Fruit fly (Drosophila melanogaster) whole organism, pupa: ENCODE data around the gene primo-1.

Experiments used
- CG10348 ChIP-seq: fragments of 200-800 bp; sonication (Bioruptor generic); IDR thresholded peaks from 2 replicates; pipeline ENCODE4 v1.3.6; 2022; ENCODE audit warnings: missing biosample characterization, missing genetic modification characterization
- CG12605 ChIP-seq: fragments of 200-800 bp; sonication (Bioruptor generic); IDR thresholded peaks from 2 replicates; pipeline ENCODE4 v1.3.6; 2022; ENCODE audit warnings: missing biosample characterization, missing genetic modification characterization
- CG13204 ChIP-seq: fragments of 200-800 bp; sonication (Bioruptor generic); optimal IDR thresholded peaks from 2 replicates; lab custom pipeline; 2018; ENCODE audit warnings: missing biosample characterization, mild to moderate bottlenecking, missing genetic modification characterization, moderate library complexity
- CG14655 ChIP-seq: fragments of 200-800 bp; sonication (Bioruptor generic); optimal IDR thresholded peaks from 3 replicates; lab custom pipeline; 2017; ENCODE audit warnings: mild to moderate bottlenecking, missing biosample characterization, missing genetic modification reagents, missing genetic modification characterization
- CG15710 ChIP-seq: fragments of 200-800 bp; sonication (Bioruptor generic); optimal IDR thresholded peaks from 2 replicates; lab custom pipeline; 2018; ENCODE audit warnings: missing biosample characterization, mild to moderate bottlenecking, missing genetic modification characterization, moderate library complexity
- CG17806 ChIP-seq: fragments of 200-800 bp; sonication (Bioruptor generic); optimal IDR thresholded peaks from 2 replicates; lab custom pipeline; 2018; ENCODE audit warnings: missing biosample characterization, mild to moderate bottlenecking, missing genetic modification characterization, moderate library complexity
- CG32121 ChIP-seq: fragments of 200-800 bp; sonication (Bioruptor generic); IDR thresholded peaks from 2 replicates; pipeline ENCODE4 v1.3.6; 2022; ENCODE audit warnings: missing biosample characterization, missing genetic modification characterization
- CG34367 ChIP-seq: fragments of 200-800 bp; sonication (Bioruptor generic); optimal IDR thresholded peaks from 2 replicates; lab custom pipeline; 2018; ENCODE audit warnings: missing biosample characterization, mild to moderate bottlenecking, missing genetic modification characterization
- CG4496 ChIP-seq: fragments of 200-800 bp; sonication (Bioruptor generic); IDR thresholded peaks from 3 replicates; pipeline ENCODE4 v1.3.6; 2022; ENCODE audit warnings: missing biosample characterization, missing genetic modification characterization
- CG8159 ChIP-seq: fragments of 200-800 bp; sonication (Bioruptor generic); optimal IDR thresholded peaks from 3 replicates; lab custom pipeline; 2018; ENCODE audit warnings: missing biosample characterization, mild to moderate bottlenecking, missing genetic modification characterization, moderate library complexity
- CG8301 ChIP-seq: fragments of 200-800 bp; sonication (Bioruptor generic); optimal IDR thresholded peaks from 2 replicates; lab custom pipeline; 2018; ENCODE audit warnings: missing biosample characterization, mild to moderate bottlenecking, missing genetic modification characterization
- CG9948 ChIP-seq: fragments of 200-800 bp; sonication (Bioruptor generic); optimal IDR thresholded peaks from 2 replicates; lab custom pipeline; 2018; ENCODE audit warnings: missing biosample characterization, mild to moderate bottlenecking, missing genetic modification characterization, moderate library complexity
- D1 ChIP-seq: fragments of 200-800 bp; sonication (Bioruptor generic); optimal IDR thresholded peaks from 2 replicates; lab custom pipeline; 2018; ENCODE audit warnings: missing biosample characterization, mild to moderate bottlenecking, missing genetic modification characterization, moderate library complexity
- EcR ChIP-seq: fragments of 200-800 bp; sonication (Bioruptor generic); optimal IDR thresholded peaks from 3 replicates; lab custom pipeline; 2019; ENCODE audit warnings: missing biosample characterization, missing genetic modification characterization, mild to moderate bottlenecking, moderate library complexity, missing genetic modification reagents
- Ets98B ChIP-seq: fragments of 200-800 bp; sonication (Bioruptor generic); IDR thresholded peaks from 2 replicates; pipeline ENCODE4 v1.3.6; 2022; ENCODE audit warnings: missing biosample characterization, missing genetic modification characterization
- Pif1A ChIP-seq: fragments of 200-800 bp; sonication (Bioruptor generic); optimal IDR thresholded peaks from 3 replicates; lab custom pipeline; 2016; ENCODE audit warnings: missing biosample characterization, missing genetic modification characterization
- Pif1B ChIP-seq: fragments of 200-800 bp; sonication (Bioruptor generic); optimal IDR thresholded peaks from 3 replicates; lab custom pipeline; 2016; ENCODE audit warnings: missing biosample characterization, missing genetic modification characterization
- Snoo ChIP-seq: fragments of 200-800 bp; sonication (Bioruptor generic); optimal IDR thresholded peaks from 3 replicates; lab custom pipeline; 2017; ENCODE audit warnings: missing biosample characterization, mild to moderate bottlenecking, missing genetic modification characterization, inconsistent platforms
- fd96Ca ChIP-seq: fragments of 200-800 bp; sonication (Bioruptor generic); IDR thresholded peaks from 3 replicates; pipeline ENCODE4 v1.3.6; 2022; ENCODE audit warnings: missing biosample characterization, missing genetic modification characterization
- gl ChIP-seq: fragments of 200-800 bp; sonication (Bioruptor generic); optimal IDR thresholded peaks from 2 replicates; lab custom pipeline; 2018; ENCODE audit warnings: missing biosample characterization, mild to moderate bottlenecking, missing genetic modification characterization
- rn ChIP-seq: fragments of 200-800 bp; sonication (Bioruptor generic); IDR thresholded peaks from 2 replicates; pipeline ENCODE4 v1.3.6; 2022; ENCODE audit warnings: missing biosample characterization, missing genetic modification characterization

primo-1 gene

DNA sequence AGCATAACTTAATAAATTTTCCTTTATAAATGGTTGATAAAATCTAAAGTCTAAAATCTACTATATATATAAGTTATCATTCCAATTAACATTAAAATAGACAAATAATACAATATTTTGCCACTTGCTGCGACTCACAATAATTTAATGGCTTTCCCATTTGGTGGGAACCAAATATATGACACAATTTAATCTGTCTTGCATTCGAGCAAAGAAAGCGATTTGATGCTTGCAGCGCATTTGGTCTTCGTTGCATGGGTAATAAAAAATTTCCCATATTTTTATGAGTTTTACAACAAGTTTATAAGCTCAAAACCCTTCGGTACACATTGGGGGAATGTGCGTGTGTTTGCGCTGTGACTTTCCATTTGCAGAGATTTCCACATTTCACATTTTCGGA lies 15.2 kb upstream of the primo-1 start:
- TF ChIP-seq EcR (no peak), CG32121 (GFP tag; lab: Robert Waterston, UW) (no peak), gl (no peak), CG8159 (no peak), Pif1A (GFP tag; lab: Kevin White, UChicago) (no peak), CG8301 (tag; lab: Kevin White, UChicago) (no peak), CG15710 (no peak), CG10348 (no peak), CG34367 (tag; lab: Kevin White, UChicago) (no peak), fd96Ca (GFP tag; lab: Robert Waterston, UW) (no peak), CG14655 (GFP tag; lab: Kevin White, UChicago) (no peak)

DNA sequence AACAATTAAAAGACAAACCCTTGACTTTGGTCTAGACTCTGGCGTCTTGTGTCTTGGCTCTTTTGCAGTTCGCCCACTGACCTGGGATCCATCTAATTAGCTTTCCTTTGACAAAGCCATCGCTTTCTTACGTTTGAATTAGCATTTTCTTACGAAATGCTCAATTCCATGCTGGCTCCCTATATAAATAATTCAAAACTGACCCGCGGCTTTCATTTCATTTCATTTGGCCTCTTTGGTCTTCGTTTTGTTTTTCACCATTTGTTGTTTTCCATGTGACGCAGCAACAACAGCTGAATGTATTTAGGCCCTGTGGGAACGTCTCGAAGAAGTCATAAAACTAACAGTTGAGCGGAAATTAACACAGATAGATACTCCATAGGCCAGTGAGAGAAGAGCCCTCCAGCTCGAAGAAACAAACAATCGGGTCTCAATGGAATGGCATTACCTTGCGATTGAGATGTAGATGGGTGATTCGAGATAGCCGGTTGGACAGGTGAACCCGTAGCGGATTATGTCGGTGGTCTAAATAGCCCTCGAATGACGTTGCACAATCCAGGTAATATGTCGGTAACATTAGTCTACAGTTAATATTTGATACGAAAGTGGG lies 12.5 kb upstream of the primo-1 start:
- no peak for TF ChIP-seq CG32121 (GFP tag; lab: Robert Waterston, UW)
- no peak for TF ChIP-seq rn (GFP tag; lab: Robert Waterston, UW)
- TF ChIP-seq CG14655 (GFP tag; lab: Kevin White, UChicago) = no peak
- TF ChIP-seq CG15710 = no peak
- no peak for TF ChIP-seq gl
- TF ChIP-seq Ets98B (GFP tag; lab: Robert Waterston, UW) = no peak
- TF ChIP-seq Pif1A (GFP tag; lab: Kevin White, UChicago) = no peak
- no peak for TF ChIP-seq D1 (tag; lab: Kevin White, UChicago)
- TF ChIP-seq CG4496 = no peak
- no peak for TF ChIP-seq CG34367 (tag; lab: Kevin White, UChicago)
- no peak for TF ChIP-seq EcR
- no peak for TF ChIP-seq CG17806 (tag; lab: Kevin White, UChicago)
- no peak for TF ChIP-seq CG10348
- TF ChIP-seq, all 21 proteins: peak for 0

DNA sequence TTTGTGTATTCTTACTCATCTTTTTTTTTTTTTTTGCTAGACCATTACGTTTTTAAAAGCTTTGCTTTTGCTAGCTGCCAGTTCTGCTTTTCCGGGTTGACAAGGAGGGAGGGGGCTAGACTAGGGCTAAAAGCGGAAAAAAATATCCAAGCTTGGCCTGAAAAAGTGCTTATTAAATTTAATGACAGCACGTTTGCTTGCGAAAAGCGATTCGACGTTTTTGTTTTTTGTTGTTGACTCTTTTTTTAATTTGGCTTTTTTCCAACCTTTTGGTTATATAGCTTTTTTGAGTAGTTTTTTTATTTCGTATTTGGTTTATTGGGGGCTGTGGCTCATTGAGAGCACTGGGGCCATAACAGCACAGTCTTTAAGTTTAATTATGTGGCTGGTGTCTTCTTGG lies 10.8 kb upstream of the primo-1 start:
- no peak for TF ChIP-seq EcR
- no peak for TF ChIP-seq CG14655 (GFP tag; lab: Kevin White, UChicago)
- TF ChIP-seq CG9948 (tag; lab: Kevin White, UChicago) = no peak
- TF ChIP-seq CG13204 = no peak
- TF ChIP-seq rn (GFP tag; lab: Robert Waterston, UW) = no peak
- no peak for TF ChIP-seq fd96Ca (GFP tag; lab: Robert Waterston, UW)
- TF ChIP-seq CG10348 = no peak

DNA sequence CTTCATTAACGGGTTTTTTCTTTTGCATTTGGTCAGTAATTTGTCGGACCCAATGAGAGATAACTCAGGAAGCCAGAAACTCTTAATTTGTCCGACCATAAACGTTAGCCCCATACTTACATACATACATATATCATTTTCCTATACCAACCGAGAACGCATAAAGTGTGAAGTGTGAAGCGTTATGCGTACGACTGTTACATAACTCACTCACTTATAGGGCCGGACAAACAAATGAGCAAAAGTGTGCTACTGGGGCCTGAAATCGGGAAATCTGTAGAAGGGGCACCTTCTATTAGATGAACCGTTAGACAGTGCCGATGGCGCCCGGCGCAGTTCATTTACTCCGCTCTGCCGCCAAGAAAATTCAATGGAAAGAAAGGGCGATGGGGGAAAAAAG lies 10.4 kb upstream of the primo-1 start:
- TF ChIP-seq CG4496 (no peak), CG13204 (no peak), CG12605 (no peak)

DNA sequence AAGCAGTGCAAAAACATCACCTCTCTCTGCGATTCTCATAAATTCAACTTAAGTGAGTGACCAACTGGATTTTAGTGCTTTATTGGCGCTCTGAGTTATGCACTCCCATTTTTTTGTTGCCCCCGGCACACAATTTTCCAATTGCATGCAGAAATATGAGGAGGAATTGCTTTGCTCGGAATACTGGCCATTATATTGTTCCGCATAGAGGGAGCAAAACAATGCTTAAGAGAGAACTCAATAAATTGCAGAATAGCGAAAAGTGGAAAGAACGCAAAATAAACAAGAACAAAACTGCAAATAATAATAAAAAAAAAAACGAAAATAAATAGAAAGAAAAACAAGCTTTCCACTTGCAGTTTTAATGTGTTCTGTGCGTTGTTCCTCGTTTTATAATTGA lies 9.2 kb upstream of the primo-1 start:
- TF ChIP-seq CG32121 (GFP tag; lab: Robert Waterston, UW) (0 out of 2 replicates have a peak, but pooled peaks have one; percentile 16), Pif1A (GFP tag; lab: Kevin White, UChicago) (no peak)

DNA sequence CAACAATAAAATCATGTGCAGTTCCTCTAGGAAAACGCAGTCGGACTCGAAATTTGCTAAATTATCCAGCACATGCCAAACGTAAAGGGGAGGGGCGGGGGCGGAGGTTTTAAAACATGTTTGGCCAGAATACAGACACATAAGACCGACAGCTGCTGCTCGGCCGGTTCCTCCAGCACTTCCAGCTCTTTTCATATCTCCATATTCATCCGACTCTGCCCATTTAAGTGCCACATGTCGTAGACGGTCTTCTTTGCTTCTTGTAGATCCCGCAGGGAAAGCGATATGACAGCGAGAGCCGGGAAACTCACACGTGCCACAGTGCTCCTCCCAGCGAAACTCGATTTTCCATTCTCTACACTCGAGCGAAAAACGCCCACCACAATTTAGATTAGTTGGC lies 7.4 kb upstream of the primo-1 start:
- TF ChIP-seq CG34367 (tag; lab: Kevin White, UChicago) = no peak
- TF ChIP-seq CG8301 (tag; lab: Kevin White, UChicago) = no peak
- TF ChIP-seq CG12605 = no peak

DNA sequence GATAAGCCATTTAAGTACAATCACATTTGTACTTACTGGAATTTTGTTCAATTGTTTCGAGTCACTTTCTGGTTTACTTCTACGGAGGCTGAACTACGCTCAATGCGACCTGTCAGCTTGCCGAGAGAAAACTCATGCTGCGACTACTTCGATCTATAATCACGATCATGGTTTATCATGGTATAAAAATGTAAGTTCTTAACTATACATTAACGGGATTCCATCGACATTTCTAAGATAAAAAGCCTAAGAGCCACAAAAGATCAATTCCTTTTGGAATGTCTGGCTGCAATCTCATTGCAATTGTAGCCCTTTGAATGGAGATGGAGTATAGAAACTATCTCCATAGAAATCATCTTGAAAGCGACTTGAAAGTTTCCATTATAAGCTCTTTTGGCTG lies 6.4 kb upstream of the primo-1 start, which contains the start of gene Ubc87F:
Gene Ubc87F, minus strand, starts transcription at position 101 of the 400 bp plus-strand sequence.
- TF ChIP-seq CG8301 (tag; lab: Kevin White, UChicago) (no peak), Snoo (tag; lab: Kevin White, UChicago) (no peak)

DNA sequence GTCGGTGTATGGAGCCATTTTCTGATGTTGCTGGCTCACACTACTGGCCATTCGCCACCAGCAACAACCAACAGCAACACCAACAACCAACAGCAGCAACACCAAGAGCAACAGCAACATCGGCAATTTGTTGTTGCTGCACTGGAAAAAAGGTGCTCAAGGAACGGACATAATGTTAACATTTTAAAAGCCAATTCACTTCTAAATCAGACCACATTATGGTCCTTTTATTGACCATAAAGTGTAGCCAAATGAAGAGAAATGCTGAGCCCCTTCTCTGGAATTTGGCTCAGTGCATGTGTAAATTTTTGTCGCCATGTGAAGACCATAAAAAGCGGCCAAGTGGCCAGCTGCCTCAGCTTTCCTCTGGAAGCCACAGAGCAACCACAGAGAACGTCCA lies 5.2 kb upstream of the primo-1 start:
- peak; percentile 95 for TF ChIP-seq CG32121 (GFP tag; lab: Robert Waterston, UW)
- TF ChIP-seq Snoo (tag; lab: Kevin White, UChicago) = peak; percentile 22
- TF ChIP-seq CG12605 = peak; percentile 82
- TF ChIP-seq CG34367 (tag; lab: Kevin White, UChicago) = peak; percentile 68
- no peak for TF ChIP-seq D1 (tag; lab: Kevin White, UChicago)
- peak; percentile 89 for TF ChIP-seq rn (GFP tag; lab: Robert Waterston, UW)
- TF ChIP-seq CG9948 (tag; lab: Kevin White, UChicago) = peak; percentile 66
- TF ChIP-seq fd96Ca (GFP tag; lab: Robert Waterston, UW) = peak; percentile 96
- TF ChIP-seq CG17806 (tag; lab: Kevin White, UChicago) = peak; percentile 77
- TF ChIP-seq CG4496 = peak; percentile 96
- peak; percentile 88 for TF ChIP-seq CG8301 (tag; lab: Kevin White, UChicago)
- TF ChIP-seq Pif1B (GFP tag; lab: Kevin White, UChicago) = peak; percentile 94
- peak; percentile 75 for TF ChIP-seq CG15710
- peak; percentile 96 for TF ChIP-seq Ets98B (GFP tag; lab: Robert Waterston, UW)
- TF ChIP-seq CG14655 (GFP tag; lab: Kevin White, UChicago) = peak; percentile 89
- peak; percentile 45 for TF ChIP-seq gl
- TF ChIP-seq CG8159 = peak; percentile 68
- peak; percentile 52 for TF ChIP-seq CG13204
- no peak for TF ChIP-seq EcR
- TF ChIP-seq CG10348 = peak; percentile 79
- TF ChIP-seq Pif1A (GFP tag; lab: Kevin White, UChicago) = peak; percentile 97
